Worm (Caenorhabditis elegans): ENCODE data around the gene C28H8.5.

The C28H8.5 gene

DNA sequence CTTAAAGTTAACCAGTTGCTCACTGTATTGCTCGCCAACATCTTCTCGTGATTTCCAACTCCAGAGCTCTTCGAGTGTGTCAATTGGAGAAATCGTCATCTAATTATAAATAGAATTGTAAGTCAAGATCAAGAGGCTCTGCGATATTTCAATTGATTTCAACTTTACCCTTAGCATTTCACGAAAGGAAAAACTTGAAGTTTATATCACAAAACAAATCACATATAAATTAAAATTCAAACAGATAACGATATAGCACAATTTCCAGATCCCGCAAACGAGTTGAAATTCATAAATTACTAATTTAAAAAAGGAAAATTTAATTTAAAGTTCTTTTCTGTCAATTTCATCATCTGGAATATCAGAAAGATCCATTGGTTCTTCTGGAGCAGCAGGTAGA lies 15.7 kb upstream of the C28H8.5 start, which contains the start of gene eng-1:
Gene eng-1, minus strand, starts transcription at position 101 of the 400 bp plus-strand sequence.
- no peak for TF ChIP-seq nhr-10 (tag; optimal IDR thresholded peaks at IDR 0.05)
- no peak for TF ChIP-seq fos-1 (tag; optimal IDR thresholded peaks at IDR 0.05)
- no peak for TF ChIP-seq ama-1 (optimal IDR thresholded peaks at IDR 0.05)
- no peak for TF ChIP-seq alr-1 (tag; optimal IDR thresholded peaks at IDR 0.05)
- no peak for TF ChIP-seq aly-2 (tag; optimal IDR thresholded peaks at IDR 0.05)

DNA sequence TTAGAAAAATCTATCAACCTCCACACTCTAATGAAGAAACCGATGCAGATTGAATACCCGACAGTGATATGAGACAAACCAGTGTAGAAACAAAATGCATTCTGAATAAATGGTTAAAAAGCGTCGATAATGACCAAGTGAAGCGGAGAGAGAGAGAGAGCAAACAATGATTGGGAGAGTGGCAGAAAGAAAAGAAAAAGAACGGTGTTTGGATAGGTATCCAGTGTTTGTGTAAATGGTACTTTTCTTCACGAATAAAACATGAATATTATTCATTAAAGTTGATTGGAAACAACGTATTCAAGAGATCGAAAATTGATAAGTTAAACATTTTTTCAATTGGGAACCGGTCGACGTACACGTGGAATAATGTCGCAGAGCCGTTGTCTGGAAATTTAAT lies 14.7 kb upstream of the C28H8.5 start, which contains the start of gene F01F1.15:
Gene F01F1.15, minus strand, starts transcription at position 101 of the 400 bp plus-strand sequence.
- TF ChIP-seq sma-9 (GFP tag; optimal IDR thresholded peaks at IDR 0.05) (no peak), sma-9 (tag; optimal IDR thresholded peaks at IDR 0.05) (no peak), alr-1 (tag; optimal IDR thresholded peaks at IDR 0.05) (no peak), nhr-10 (tag; optimal IDR thresholded peaks at IDR 0.05) (no peak), skn-1 (tag; optimal IDR thresholded peaks at IDR 0.05) (no peak), nhr-12 (tag; optimal IDR thresholded peaks at IDR 0.05) (no peak), Y55F3AM.14 (GFP tag; optimal IDR thresholded peaks at IDR 0.05) (no peak), fos-1 (tag; optimal IDR thresholded peaks at IDR 0.05) (no peak)

ce11 chrIII:5871760-5872159 lies 12.3 kb upstream of the C28H8.5 start, which contains the start of the genes F01F1.11 and F01F1.3:
TSS of gene F01F1.11 (minus strand) at chrIII:5871877.
TSS of gene F01F1.3 (plus strand) at chrIII:5871938.
- TF ChIP-seq dmd-4 (tag; optimal IDR thresholded peaks at IDR 0.05) (no peak), peb-1 (tag; optimal IDR thresholded peaks at IDR 0.05) (no peak), crh-2 (tag; optimal IDR thresholded peaks at IDR 0.05) (peak; percentile 82), lsy-2 (tag; optimal IDR thresholded peaks at IDR 0.05) (peak; percentile 48 to 90), C34F6.9 (tag; optimal IDR thresholded peaks at IDR 0.05) (peak; percentile 60), lin-39 (tag; optimal IDR thresholded peaks at IDR 0.05) (no peak), lin-11 (tag; optimal IDR thresholded peaks at IDR 0.05) (peak; percentile 52), Y55F3AM.14 (GFP tag; optimal IDR thresholded peaks at IDR 0.05) (no peak), mab-5 (tag; optimal IDR thresholded peaks at IDR 0.05) (no peak), sma-3 (GFP tag; optimal IDR thresholded peaks at IDR 0.05) (peak; percentile 88), elt-3 (tag; optimal IDR thresholded peaks at IDR 0.05) (no peak), ztf-1 (GFP tag; conservative IDR thresholded peaks at IDR 0.05) (no peak), ama-1 (optimal IDR thresholded peaks at IDR 0.05) (no peak), nhr-11 (tag; optimal IDR thresholded peaks at IDR 0.05) (no peak), R02D3.7 (tag; optimal IDR thresholded peaks at IDR 0.05) (no peak), mdl-1 (tag; optimal IDR thresholded peaks at IDR 0.05) (no peak), egl-27 (tag; optimal IDR thresholded peaks at IDR 0.05) (peak; percentile 68), ceh-16 (tag; optimal IDR thresholded peaks at IDR 0.05) (no peak), nhr-6 (tag; optimal IDR thresholded peaks at IDR 0.05) (peak; percentile 52), nhr-25 (tag; optimal IDR thresholded peaks at IDR 0.05) (peak; percentile 77), ztf-11 (tag; optimal IDR thresholded peaks at IDR 0.05) (no peak), nhr-23 (tag; optimal IDR thresholded peaks at IDR 0.05) (no peak), unc-55 (GFP tag; optimal IDR thresholded peaks at IDR 0.05) (peak; percentile 84), nhr-77 (tag; optimal IDR thresholded peaks at IDR 0.05) (peak; percentile 11), gmeb-1 (tag; optimal IDR thresholded peaks at IDR 0.05) (peak; percentile 95), fos-1 (tag; optimal IDR thresholded peaks at IDR 0.05) (peak; percentile 33), skn-1 (tag; optimal IDR thresholded peaks at IDR 0.05) (no peak), mbf-1 (tag; optimal IDR thresholded peaks at IDR 0.05) (no peak), aly-2 (tag; optimal IDR thresholded peaks at IDR 0.05) (no peak), snpc-4 (tag; optimal IDR thresholded peaks at IDR 0.05) (peak; percentile 30), blmp-1 (tag; optimal IDR thresholded peaks at IDR 0.05; ENCODE audit: insufficient read depth) (peak; percentile 25), sem-4 (tag; optimal IDR thresholded peaks at IDR 0.05) (peak; percentile 8), nhr-129 (tag; optimal IDR thresholded peaks at IDR 0.05) (peak; percentile 40), ZK546.5 (tag; optimal IDR thresholded peaks at IDR 0.05) (no peak), unc-62 (GFP tag; optimal IDR thresholded peaks at IDR 0.05) (no peak), sma-9 (GFP tag; optimal IDR thresholded peaks at IDR 0.05) (peak; percentile 88), sma-9 (tag; optimal IDR thresholded peaks at IDR 0.05) (no peak), nhr-237 (tag; optimal IDR thresholded peaks at IDR 0.05) (no peak), lin-13 (GFP tag; optimal IDR thresholded peaks at IDR 0.05) (peak; percentile 69), nhr-21 (tag; optimal IDR thresholded peaks at IDR 0.05) (peak; percentile 76), alr-1 (tag; optimal IDR thresholded peaks at IDR 0.05) (no peak), ceh-82 (tag; optimal IDR thresholded peaks at IDR 0.05) (no peak), elt-1 (tag; optimal IDR thresholded peaks at IDR 0.05) (no peak), ztf-4 (tag; optimal IDR thresholded peaks at IDR 0.05) (peak; percentile 5), F13H6.1 (tag; optimal IDR thresholded peaks at IDR 0.05) (peak; percentile 79), unc-39 (tag; optimal IDR thresholded peaks at IDR 0.05) (no peak), nhr-12 (tag; optimal IDR thresholded peaks at IDR 0.05) (no peak), nhr-10 (tag; optimal IDR thresholded peaks at IDR 0.05) (no peak), zag-1 (tag; optimal IDR thresholded peaks at IDR 0.05) (no peak)
